Fruit fly (Drosophila melanogaster) whole organism, adult: ENCODE data around the gene GATAe.

ENCODE experiments used
- CG11617 ChIP-seq: fragments of 200-800 bp; sonication (Bioruptor generic); optimal IDR thresholded peaks from 2 replicates; lab custom pipeline; 2017; ENCODE audit warnings: mild to moderate bottlenecking, missing biosample characterization, missing genetic modification reagents, missing genetic modification characterization
- CG14711 ChIP-seq: fragments of 200-800 bp; sonication (Bioruptor generic); optimal IDR thresholded peaks from 2 replicates; lab custom pipeline; 2018; ENCODE audit warnings: missing biosample characterization, mild to moderate bottlenecking, missing genetic modification characterization, moderate library complexity
- CG7101 ChIP-seq: fragments of 200-800 bp; sonication (Bioruptor generic); optimal IDR thresholded peaks from 2 replicates; lab custom pipeline; 2018; ENCODE audit warnings: missing biosample characterization, mild to moderate bottlenecking, missing genetic modification characterization, moderate library complexity
- Hr96 ChIP-seq: fragments of 200-800 bp; sonication (Bioruptor generic); optimal IDR thresholded peaks from 2 replicates; lab custom pipeline; 2016; ENCODE audit warnings: missing biosample characterization, missing genetic modification characterization
- cnc ChIP-seq, 2 experiments: fragments of >200 bp; optimal IDR thresholded peaks; 2 replicates each; lab custom pipeline; 2017
- kay ChIP-seq: fragments of 200-800 bp; sonication (Bioruptor generic); peaks from one replicate; lab custom pipeline; 2016; ENCODE audit warnings: missing biosample characterization, missing genetic modification characterization, borderline replicate concordance
- ovo ChIP-seq: fragments of 200-800 bp; sonication (Bioruptor generic); optimal IDR thresholded peaks from 2 replicates; lab custom pipeline; 2016; ENCODE audit warnings: missing biosample characterization, missing genetic modification characterization
- toe ChIP-seq: fragments of 200-800 bp; sonication (Bioruptor generic); optimal IDR thresholded peaks from 2 replicates; lab custom pipeline; 2016; ENCODE audit warnings: missing biosample characterization, missing genetic modification characterization

DNA sequence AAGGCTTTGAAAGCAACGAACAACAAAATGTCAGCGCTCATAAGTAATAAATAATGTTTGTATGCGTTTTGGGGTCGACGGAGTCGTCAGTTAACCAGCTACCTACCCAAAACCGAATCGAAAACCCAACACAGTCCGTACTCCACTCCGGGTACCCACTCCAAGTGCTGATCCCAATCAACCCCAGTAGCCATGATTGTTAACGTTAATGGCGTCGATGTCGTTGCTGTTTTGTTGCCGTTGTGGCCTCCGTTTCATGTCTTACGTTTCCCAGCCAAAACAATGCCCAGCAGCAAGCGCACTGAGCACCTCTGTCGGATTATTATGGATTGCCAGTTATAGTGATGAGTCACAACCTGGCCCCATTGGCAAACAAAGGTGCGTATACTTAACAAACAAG, at the start of gene GATAe:
- TF ChIP-seq ovo (GFP tag; lab: Kevin White, UChicago) (no peak), CG7101 (tag; lab: Kevin White, UChicago) (no peak), CG14711 (tag; lab: Kevin White, UChicago) (no peak), cnc (optimal IDR thresholded peaks at IDR 0.05; lab: Kevin White, UChicago) (no peak), kay (GFP tag; lab: Kevin White, UChicago) (no peak), toe (GFP tag; lab: Kevin White, UChicago) (no peak), CG11617 (GFP tag; lab: Kevin White, UChicago) (no peak), Hr96 (GFP tag; lab: Kevin White, UChicago) (no peak)
